Worm (Caenorhabditis elegans): ENCODE results near the gene enu-3.6.

DNA sequence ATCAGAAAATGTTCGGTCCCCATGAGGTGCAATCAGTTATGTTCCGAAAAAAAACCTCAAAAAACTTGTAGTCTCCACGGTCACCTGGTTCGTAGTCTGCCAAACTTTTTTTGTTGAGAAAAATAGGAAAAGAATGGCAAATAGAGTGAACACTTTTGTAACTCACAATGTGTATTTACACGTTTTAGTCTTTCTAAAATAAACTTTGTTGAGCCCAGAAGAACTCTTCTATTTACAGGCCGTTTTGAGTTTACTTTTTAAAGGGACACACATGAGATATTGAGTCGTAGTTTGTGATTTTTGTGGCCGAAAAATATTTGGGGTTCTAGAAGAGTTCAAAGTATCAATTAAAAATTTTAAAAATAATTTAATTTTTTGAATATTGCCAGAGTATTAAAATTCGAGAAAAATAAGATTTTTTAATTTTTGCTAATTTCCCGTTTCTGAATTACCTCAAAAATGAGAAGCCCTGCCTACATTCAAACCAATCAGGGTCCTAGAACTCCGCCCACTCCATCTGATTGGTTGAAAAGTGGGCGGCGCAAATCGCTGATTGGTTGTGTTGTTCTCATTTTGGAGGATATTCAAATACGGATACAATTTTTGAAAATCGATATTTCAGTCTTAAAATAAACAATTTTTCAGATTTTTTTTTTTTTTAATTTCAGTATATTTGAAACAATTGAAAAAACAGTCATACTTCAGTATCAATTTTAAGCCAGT lies 15.6 kb upstream of the enu-3.6 start:
- TF ChIP-seq hlh-30 (tag; optimal IDR thresholded peaks at IDR 0.05; ENCODE audit: insufficient read depth) (no peak), ama-1 (optimal IDR thresholded peaks at IDR 0.05) (no peak), lim-6 (tag; optimal IDR thresholded peaks at IDR 0.05) (no peak), Y22D7AL.16 (tag; optimal IDR thresholded peaks at IDR 0.05) (no peak), dmd-4 (tag; optimal IDR thresholded peaks at IDR 0.05; ENCODE audit: borderline replicate concordance) (no peak), tbx-2 (tag; optimal IDR thresholded peaks at IDR 0.05) (no peak), ceh-34 (tag; optimal IDR thresholded peaks at IDR 0.05) (no peak), ceh-9 (tag; optimal IDR thresholded peaks at IDR 0.05) (no peak), unc-86 (tag; optimal IDR thresholded peaks at IDR 0.05) (no peak), ceh-48 (tag; optimal IDR thresholded peaks at IDR 0.05) (no peak), gmeb-2 (tag; optimal IDR thresholded peaks at IDR 0.05) (no peak), unc-42 (tag; optimal IDR thresholded peaks at IDR 0.05) (no peak)

Measured in whole organism, late embryonic.